Worm (Caenorhabditis elegans) whole organism, late embryonic: Measurements from ENCODE around the gene C30B5.17.
A peak's percentile ranks its signal among the peaks of the same experiment; 100 is the strongest.

ENCODE experiments used
- C08G9.2 ChIP-seq: sonication (generic microtip); optimal IDR thresholded peaks from 2 replicates; lab custom pipeline; 2016; ENCODE audit warnings: mild to moderate bottlenecking, missing genetic modification characterization, moderate library complexity, missing compliant biosample characterization
- C38D4.7 ChIP-seq: fragments of 200-800 bp; sonication (Bioruptor generic); optimal IDR thresholded peaks from 2 replicates; lab custom pipeline; 2018; ENCODE audit warnings: mild to moderate bottlenecking, missing genetic modification characterization, moderate library complexity, missing compliant biosample characterization
- F13H6.1 ChIP-seq: sonication (generic microtip); optimal IDR thresholded peaks from 2 replicates; lab custom pipeline; 2016; ENCODE audit warnings: missing genetic modification characterization, missing compliant biosample characterization
- T23F11.4 ChIP-seq: fragments of 200-800 bp; sonication (Bioruptor generic); optimal IDR thresholded peaks from 2 replicates; lab custom pipeline; 2018; ENCODE audit warnings: mild to moderate bottlenecking, missing genetic modification characterization, missing compliant biosample characterization
- ama-1 ChIP-seq: fragments of 150-350 bp; optimal IDR thresholded peaks from 2 replicates; lab custom pipeline; 2014
- ceh-18 ChIP-seq: sonication (generic microtip); optimal IDR thresholded peaks from 2 replicates; lab custom pipeline; 2016; ENCODE audit warnings: missing genetic modification characterization, missing compliant biosample characterization
- ceh-19 ChIP-seq: fragments of 200-800 bp; sonication (Bioruptor generic); optimal IDR thresholded peaks from 2 replicates; lab custom pipeline; 2018; ENCODE audit warnings: mild to moderate bottlenecking, missing genetic modification characterization, missing compliant biosample characterization
- ceh-24 ChIP-seq: sonication (generic microtip); optimal IDR thresholded peaks from 2 replicates; lab custom pipeline; 2016; ENCODE audit warnings: mild to moderate bottlenecking, missing genetic modification characterization, missing compliant biosample characterization
- ceh-30 ChIP-seq: fragments of 150-350 bp; optimal IDR thresholded peaks from 2 replicates; lab custom pipeline; 2014; ENCODE audit warnings: missing biosample characterization, missing genetic modification characterization
- ceh-34 ChIP-seq: sonication (generic microtip); optimal IDR thresholded peaks from 2 replicates; lab custom pipeline; 2016; ENCODE audit warnings: mild to moderate bottlenecking, missing genetic modification characterization, missing compliant biosample characterization
- ceh-48 ChIP-seq: sonication (generic microtip); optimal IDR thresholded peaks from 2 replicates; lab custom pipeline; 2016; ENCODE audit warnings: missing genetic modification characterization, inconsistent platforms, missing compliant biosample characterization
- ceh-9 ChIP-seq: sonication (generic microtip); optimal IDR thresholded peaks from 2 replicates; lab custom pipeline; 2016; ENCODE audit warnings: mild to moderate bottlenecking, missing genetic modification characterization, inconsistent platforms, missing compliant biosample characterization
- che-1 ChIP-seq: sonication (generic microtip); optimal IDR thresholded peaks from 2 replicates; lab custom pipeline; 2016; ENCODE audit warnings: mild to moderate bottlenecking, missing genetic modification characterization, missing compliant biosample characterization
- dmd-4 ChIP-seq: sonication (generic microtip); optimal IDR thresholded peaks from 2 replicates; lab custom pipeline; 2016; ENCODE audit warnings: borderline replicate concordance, missing genetic modification characterization, missing compliant biosample characterization
- dve-1 ChIP-seq: sonication (generic microtip); optimal IDR thresholded peaks from 2 replicates; lab custom pipeline; 2017; ENCODE audit warnings: antibody characterized with exemption, mild to moderate bottlenecking, missing genetic modification characterization, missing compliant biosample characterization
- elt-4 ChIP-seq: sonication (generic microtip); optimal IDR thresholded peaks from 2 replicates; lab custom pipeline; 2016; ENCODE audit warnings: missing genetic modification characterization, missing compliant biosample characterization
- fax-1 ChIP-seq: sonication (generic microtip); optimal IDR thresholded peaks from 2 replicates; lab custom pipeline; 2016; ENCODE audit warnings: missing genotype, missing genetic modification characterization, missing compliant biosample characterization
- fkh-10 ChIP-seq: fragments of 150-350 bp; optimal IDR thresholded peaks from 2 replicates; lab custom pipeline; 2014; ENCODE audit warnings: missing biosample characterization, missing genetic modification reagents, missing genetic modification characterization
- fkh-6 ChIP-seq: sonication (generic microtip); optimal IDR thresholded peaks from 2 replicates; lab custom pipeline; 2016; ENCODE audit warnings: missing genetic modification characterization, missing compliant biosample characterization
- hlh-15 ChIP-seq: sonication (generic microtip); optimal IDR thresholded peaks from 2 replicates; lab custom pipeline; 2016; ENCODE audit warnings: missing genetic modification characterization, missing compliant biosample characterization
- hlh-30 ChIP-seq: sonication (generic microtip); optimal IDR thresholded peaks from 2 replicates; lab custom pipeline; 2017; ENCODE audit warnings: antibody characterized with exemption, missing genetic modification characterization, missing compliant biosample characterization; ENCODE audit not compliant: insufficient read depth
- madf-2 ChIP-seq: sonication (generic microtip); optimal IDR thresholded peaks from 2 replicates; lab custom pipeline; 2017; ENCODE audit warnings: missing genetic modification characterization, missing compliant biosample characterization
- mec-3 ChIP-seq: sonication (generic microtip); optimal IDR thresholded peaks from 2 replicates; lab custom pipeline; 2016; ENCODE audit warnings: borderline replicate concordance, missing genetic modification characterization, missing compliant biosample characterization
- nfya-1 ChIP-seq: sonication (generic microtip); optimal IDR thresholded peaks from 2 replicates; lab custom pipeline; 2017; ENCODE audit warnings: missing genetic modification characterization, mild to moderate bottlenecking, missing compliant biosample characterization, antibody characterized with exemption, moderate library complexity
- nhr-11 ChIP-seq: fragments of 150-350 bp; optimal IDR thresholded peaks from 2 replicates; lab custom pipeline; 2014; ENCODE audit warnings: missing biosample characterization, missing genetic modification characterization
- npax-4 ChIP-seq: sonication (generic microtip); optimal IDR thresholded peaks from 2 replicates; lab custom pipeline; 2016; ENCODE audit warnings: missing genetic modification characterization, missing compliant biosample characterization
- odd-2 ChIP-seq: sonication (generic microtip); optimal IDR thresholded peaks from 2 replicates; lab custom pipeline; 2017; ENCODE audit warnings: antibody characterized with exemption, mild to moderate bottlenecking, missing genetic modification characterization, missing compliant biosample characterization
- pat-9 ChIP-seq: fragments of 200-800 bp; sonication (Bioruptor generic); optimal IDR thresholded peaks from 2 replicates; lab custom pipeline; 2018; ENCODE audit warnings: mild to moderate bottlenecking, missing genetic modification characterization, moderate library complexity, missing compliant biosample characterization
- pha-4 ChIP-seq: fragments of 150-350 bp; optimal IDR thresholded peaks from 2 replicates; lab custom pipeline; 2018; ENCODE audit warnings: missing biosample characterization, missing genetic modification reagents, missing genetic modification characterization
- pqm-1 ChIP-seq: sonication (generic microtip); optimal IDR thresholded peaks from 2 replicates; lab custom pipeline; 2016; ENCODE audit warnings: missing genetic modification characterization, missing compliant biosample characterization
- pros-1 ChIP-seq: fragments of 150-350 bp; optimal IDR thresholded peaks from 2 replicates; lab custom pipeline; 2014; ENCODE audit warnings: missing biosample characterization, missing genetic modification reagents, missing genetic modification characterization
- ref-2 ChIP-seq: sonication (generic microtip); optimal IDR thresholded peaks from 2 replicates; lab custom pipeline; 2016; ENCODE audit warnings: missing genetic modification characterization, missing compliant biosample characterization
- rnt-1 ChIP-seq: sonication (generic microtip); optimal IDR thresholded peaks from 2 replicates; lab custom pipeline; 2016; ENCODE audit warnings: missing genetic modification characterization, missing compliant biosample characterization
- sox-4 ChIP-seq: sonication (generic microtip); optimal IDR thresholded peaks from 2 replicates; lab custom pipeline; 2017; ENCODE audit warnings: mild to moderate bottlenecking, missing genetic modification characterization, inconsistent platforms, missing compliant biosample characterization
- tbx-2 ChIP-seq: sonication (generic microtip); optimal IDR thresholded peaks from 2 replicates; lab custom pipeline; 2016; ENCODE audit warnings: missing genetic modification characterization, missing compliant biosample characterization
- tbx-7 ChIP-seq: sonication (generic microtip); optimal IDR thresholded peaks from 2 replicates; lab custom pipeline; 2016; ENCODE audit warnings: missing genotype, missing genetic modification characterization, missing compliant biosample characterization
- ttx-3 ChIP-seq: sonication (generic microtip); optimal IDR thresholded peaks from 2 replicates; lab custom pipeline; 2016; ENCODE audit warnings: missing genetic modification reagents, missing genetic modification characterization, missing compliant biosample characterization
- unc-3 ChIP-seq, 2 experiments: fragments of 200-800 bp in 1 of 2; sonication (Bioruptor generic) in 1 of 2; sonication (generic microtip) in 1 of 2; conservative IDR thresholded peaks in 1 of 2; optimal IDR thresholded peaks in 1 of 2; 2 replicates each; pipeline versions ENCODE4 v1.3.6 to Lab custom; 2016 to 2022; ENCODE audit warnings: missing compliant biosample characterization in 2 of 2, missing genetic modification characterization in 2 of 2, missing genetic modification reagents in 1 of 2
- unc-55 ChIP-seq: sonication (generic microtip); optimal IDR thresholded peaks from 2 replicates; lab custom pipeline; 2017; ENCODE audit warnings: missing biosample characterization, missing genetic modification reagents, missing genetic modification characterization
- ztf-16 ChIP-seq: sonication (generic microtip); optimal IDR thresholded peaks from 2 replicates; lab custom pipeline; 2017; ENCODE audit warnings: missing genetic modification characterization, missing compliant biosample characterization

The C30B5.17 gene

ce11 chrII:6170236-6170635, 32.6 kb downstream of the C30B5.17 start:
- TF ChIP-seq F13H6.1 (tag; lab: Kevin White, UChicago) (no peak), madf-2 (no peak), sox-4 (tag; lab: Kevin White, UChicago) (no peak), tbx-2 (tag; lab: Kevin White, UChicago) (no peak), rnt-1 (tag; lab: Kevin White, UChicago) (peak; percentile 17), ceh-18 (tag; lab: Kevin White, UChicago) (peak; percentile 46), unc-55 (peak; percentile 96), ama-1 (lab: Kevin White, UChicago) (no peak), ceh-24 (tag; lab: Kevin White, UChicago) (no peak), dve-1 (no peak), pat-9 (tag; lab: Kevin White, UChicago) (no peak)

- TF ChIP-seq nfya-1 (tag; lab: Kevin White, UChicago) = no peak
- TF ChIP-seq rnt-1 (tag; lab: Kevin White, UChicago) = no peak
- TF ChIP-seq ceh-9 (tag; lab: Kevin White, UChicago) = no peak
- TF ChIP-seq ceh-34 (tag; lab: Kevin White, UChicago) = no peak
- TF ChIP-seq ttx-3 (tag; lab: Kevin White, UChicago) = no peak
- TF ChIP-seq unc-3 (GFP tag; conservative IDR thresholded peaks at IDR 0.05; lab: Robert Waterston, UW) = no peak
- no peak for TF ChIP-seq unc-3 (tag; optimal IDR thresholded peaks at IDR 0.05; lab: Kevin White, UChicago)
- no peak for TF ChIP-seq ztf-16 (tag; lab: Kevin White, UChicago)
- TF ChIP-seq ceh-48 (tag; lab: Kevin White, UChicago) = no peak
- TF ChIP-seq hlh-15 (tag; lab: Kevin White, UChicago) = no peak
- TF ChIP-seq pros-1 = no peak
- no peak for TF ChIP-seq dmd-4 (tag; lab: Kevin White, UChicago)
- TF ChIP-seq npax-4 = no peak
- no peak for TF ChIP-seq ref-2
- TF ChIP-seq ama-1 (lab: Kevin White, UChicago) = no peak
- no peak for TF ChIP-seq pqm-1 (tag; lab: Kevin White, UChicago)
- TF ChIP-seq ceh-30 (tag; lab: Kevin White, UChicago) = no peak
- no peak for TF ChIP-seq odd-2
- no peak for TF ChIP-seq pha-4 (tag; lab: Kevin White, UChicago)
- no peak for TF ChIP-seq nhr-11 (tag; lab: Kevin White, UChicago)
- no peak for TF ChIP-seq T23F11.4
These were observed 33.7 kb downstream of the C30B5.17 start, which contains the start of gene hst-3.1 for ce11 chrII:6169156-6169555. Gene hst-3.1 (minus strand): TSS chrII:6169256.

- TF ChIP-seq C08G9.2 (no peak), fkh-6 (no peak), fkh-10 (GFP tag; lab: Kevin White, UChicago) (no peak), T23F11.4 (no peak), che-1 (no peak), F13H6.1 (tag; lab: Kevin White, UChicago) (no peak), elt-4 (no peak), ceh-19 (GFP tag; lab: Kevin White, UChicago) (no peak), mec-3 (tag; lab: Kevin White, UChicago) (no peak), nhr-11 (tag; lab: Kevin White, UChicago) (no peak), ceh-9 (tag; lab: Kevin White, UChicago) (no peak), fax-1 (no peak), C38D4.7 (no peak), hlh-30 (tag; lab: Kevin White, UChicago) (no peak), tbx-7 (no peak)
These were observed 34.1 kb downstream of the C30B5.17 start for ce11 chrII:6168714-6169113.
